Worm (Caenorhabditis elegans) whole organism, young adult: ENCODE results near the gene C01G6.2.

Experiments
- B0336.3 ChIP-seq: fragments of 200-800 bp; sonication (Bioruptor generic); IDR thresholded peaks from 2 replicates; pipeline ENCODE4 v1.3.6; 2022; ENCODE audit warnings: missing genetic modification characterization, missing compliant biosample characterization
- F10E7.11 ChIP-seq: sonication (generic microtip); optimal IDR thresholded peaks from 2 replicates; lab custom pipeline; 2017; ENCODE audit warnings: mild to moderate bottlenecking, missing genetic modification characterization, moderate library complexity, missing compliant biosample characterization
- F52B5.7 ChIP-seq: sonication (generic microtip); optimal IDR thresholded peaks from 2 replicates; lab custom pipeline; 2016; ENCODE audit warnings: mild to moderate bottlenecking, missing genetic modification characterization, missing compliant biosample characterization
- T07F8.4 ChIP-seq: sonication (generic microtip); optimal IDR thresholded peaks from 2 replicates; lab custom pipeline; 2016; ENCODE audit warnings: mild to moderate bottlenecking, missing genetic modification characterization, moderate library complexity, missing compliant biosample characterization
- T26A5.8 ChIP-seq: sonication (generic microtip); optimal IDR thresholded peaks from 2 replicates; lab custom pipeline; 2016; ENCODE audit warnings: missing genetic modification characterization, missing compliant biosample characterization
- Y53G8AR.9 ChIP-seq: fragments of 200-800 bp; sonication (Bioruptor generic); conservative IDR thresholded peaks from 2 replicates; pipeline ENCODE4 v1.3.6; 2022; ENCODE audit warnings: missing genetic modification reagents, missing genetic modification characterization, missing compliant biosample characterization
- Y56A3A.18 ChIP-seq: fragments of 200-800 bp; sonication (Bioruptor generic); IDR thresholded peaks from 2 replicates; pipeline ENCODE4 v1.3.6; 2022; ENCODE audit warnings: missing genetic modification reagents, missing genetic modification characterization, missing compliant biosample characterization
- Y79H2A.3 ChIP-seq: fragments of 200-800 bp; sonication (Bioruptor generic); conservative IDR thresholded peaks from 2 replicates; pipeline ENCODE4 v1.3.6; 2022; ENCODE audit warnings: missing genetic modification reagents, missing genetic modification characterization, missing compliant biosample characterization
- aptf-2 ChIP-seq: fragments of 200-800 bp; sonication (Bioruptor generic); conservative IDR thresholded peaks from 2 replicates; pipeline ENCODE4 v1.3.6; 2022; ENCODE audit warnings: missing genetic modification reagents, missing genetic modification characterization, missing compliant biosample characterization
- attf-5 ChIP-seq: fragments of 200-800 bp; sonication (Bioruptor generic); optimal IDR thresholded peaks from 2 replicates; lab custom pipeline; 2018; ENCODE audit warnings: mild to moderate bottlenecking, missing genetic modification characterization, missing compliant biosample characterization
- bed-2 ChIP-seq: fragments of 200-800 bp; sonication (Bioruptor generic); IDR thresholded peaks from 2 replicates; pipeline ENCODE4 v1.3.6; 2022; ENCODE audit warnings: missing genetic modification reagents, missing genetic modification characterization, missing compliant biosample characterization
- ccch-3 ChIP-seq: fragments of 200-800 bp; sonication (Bioruptor generic); optimal IDR thresholded peaks from 2 replicates; lab custom pipeline; 2018; ENCODE audit warnings: mild to moderate bottlenecking, missing genetic modification characterization, missing compliant biosample characterization
- ceh-27 ChIP-seq: fragments of 200-800 bp; sonication (Bioruptor generic); optimal IDR thresholded peaks from 2 replicates; lab custom pipeline; 2018; ENCODE audit warnings: mild to moderate bottlenecking, missing genetic modification characterization, moderate library complexity, missing compliant biosample characterization
- ceh-58 ChIP-seq: fragments of 200-800 bp; sonication (Bioruptor generic); IDR thresholded peaks from 2 replicates; pipeline ENCODE4 v1.3.6; 2022; ENCODE audit warnings: missing genetic modification characterization, missing compliant biosample characterization
- dox-1 ChIP-seq: fragments of 200-800 bp; sonication (Bioruptor generic); IDR thresholded peaks from 2 replicates; pipeline ENCODE4 v1.3.6; 2022; ENCODE audit warnings: missing genetic modification reagents, missing genetic modification characterization, missing compliant biosample characterization
- dpl-1 ChIP-seq: fragments of 150-350 bp; optimal IDR thresholded peaks from 2 replicates; lab custom pipeline; 2014; ENCODE audit warnings: missing biosample characterization, missing genetic modification reagents, missing genetic modification characterization
- efl-1 ChIP-seq: fragments of 150-350 bp; optimal IDR thresholded peaks from 2 replicates; lab custom pipeline; 2014; ENCODE audit warnings: missing biosample characterization, missing genetic modification reagents, missing genetic modification characterization
- egl-44 ChIP-seq: fragments of 200-800 bp; sonication (Bioruptor generic); IDR thresholded peaks from 2 replicates; pipeline ENCODE4 v1.3.6; 2022; ENCODE audit warnings: missing genetic modification reagents, missing genetic modification characterization, missing compliant biosample characterization
- egrh-3 ChIP-seq: fragments of 200-800 bp; sonication (Bioruptor generic); IDR thresholded peaks from 2 replicates; pipeline ENCODE4 v1.3.6; 2022; ENCODE audit warnings: missing genetic modification reagents, missing genetic modification characterization, missing compliant biosample characterization
- ekl-4 ChIP-seq: fragments of 200-800 bp; sonication (Bioruptor generic); IDR thresholded peaks from 2 replicates; pipeline ENCODE4 v1.3.6; 2022; ENCODE audit warnings: missing genetic modification reagents, missing genetic modification characterization, missing compliant biosample characterization
- fkh-3 ChIP-seq: sonication (generic microtip); optimal IDR thresholded peaks from 2 replicates; lab custom pipeline; 2016; ENCODE audit warnings: mild to moderate bottlenecking, missing genetic modification characterization, missing compliant biosample characterization
- gei-17 ChIP-seq: fragments of 200-800 bp; sonication (Bioruptor generic); optimal IDR thresholded peaks from 2 replicates; lab custom pipeline; 2018; ENCODE audit warnings: mild to moderate bottlenecking, missing genetic modification characterization, missing compliant biosample characterization
- hlh-26 ChIP-seq: fragments of 200-800 bp; sonication (Bioruptor generic); conservative IDR thresholded peaks from 2 replicates; pipeline ENCODE4 v1.3.6; 2022; ENCODE audit warnings: missing genetic modification reagents, missing genetic modification characterization, missing compliant biosample characterization
- hmg-20 ChIP-seq: fragments of 200-800 bp; sonication (Bioruptor generic); IDR thresholded peaks from 2 replicates; pipeline ENCODE4 v1.3.6; 2022; ENCODE audit warnings: missing genetic modification reagents, missing genetic modification characterization, missing compliant biosample characterization
- hsf-1 ChIP-seq: fragments of 200-800 bp; sonication (Bioruptor generic); IDR thresholded peaks from 2 replicates; pipeline ENCODE4 v1.3.6; 2022; ENCODE audit warnings: missing genetic modification reagents, missing genetic modification characterization, missing compliant biosample characterization
- lir-1 ChIP-seq: fragments of 200-800 bp; sonication (Bioruptor generic); conservative IDR thresholded peaks from 2 replicates; pipeline ENCODE4 v1.3.6; 2022; ENCODE audit warnings: missing genetic modification reagents, missing genetic modification characterization, missing compliant biosample characterization
- mxl-1 ChIP-seq: sonication (generic microtip); optimal IDR thresholded peaks from 2 replicates; lab custom pipeline; 2016; ENCODE audit warnings: missing genetic modification characterization, missing compliant biosample characterization
- nhr-80 ChIP-seq: sonication (generic microtip); optimal IDR thresholded peaks from 2 replicates; lab custom pipeline; 2016; ENCODE audit warnings: missing genetic modification characterization, missing compliant biosample characterization
- rpc-1 ChIP-seq, 2 experiments: fragments of 150-350 bp in 1 of 2; sonication (generic microtip) in 1 of 2; optimal IDR thresholded peaks; 2 replicates each; lab custom pipeline; 2014 to 2018; ENCODE audit warnings: missing biosample characterization in 1 of 2, missing genetic modification characterization in 1 of 2, missing genetic modification reagents in 1 of 2, missing genotype in 1 of 2
- snpc-1.1 ChIP-seq: sonication (generic microtip); optimal IDR thresholded peaks from 2 replicates; lab custom pipeline; 2017; ENCODE audit warnings: missing genetic modification characterization, mild to moderate bottlenecking, missing compliant biosample characterization, antibody characterized with exemption, moderate library complexity, missing genotype, missing genetic modification reagents; ENCODE audit not compliant: insufficient read depth
- snpc-3.4 ChIP-seq: sonication (generic microtip); optimal IDR thresholded peaks from 2 replicates; lab custom pipeline; 2017; ENCODE audit warnings: missing genetic modification characterization, mild to moderate bottlenecking, missing compliant biosample characterization, antibody characterized with exemption, moderate library complexity, missing genotype, missing genetic modification reagents
- snpc-4 ChIP-seq, 5 experiments: fragments of 150-350 bp in 1 of 5; sonication (generic microtip) in 4 of 5; optimal IDR thresholded peaks; 2 replicates each; lab custom pipeline; 2014 to 2018; ENCODE audit warnings: missing genetic modification characterization in 5 of 5, missing biosample characterization in 3 of 5, antibody characterized with exemption in 2 of 5, mild to moderate bottlenecking in 2 of 5, missing compliant biosample characterization in 2 of 5, missing genotype in 2 of 5, moderate library complexity in 2 of 5, missing genetic modification reagents in 1 of 5
- unc-130 ChIP-seq: sonication (generic microtip); optimal IDR thresholded peaks from 2 replicates; lab custom pipeline; 2016; ENCODE audit warnings: missing genetic modification reagents, missing genetic modification characterization, missing compliant biosample characterization
- zfh-2 ChIP-seq: fragments of 200-800 bp; sonication (Bioruptor generic); conservative IDR thresholded peaks from 2 replicates; pipeline ENCODE4 v1.3.6; 2022; ENCODE audit warnings: missing genetic modification reagents, missing genetic modification characterization, missing compliant biosample characterization
- ztf-22 ChIP-seq: fragments of 200-800 bp; sonication (Bioruptor generic); optimal IDR thresholded peaks from 2 replicates; lab custom pipeline; 2018; ENCODE audit warnings: mild to moderate bottlenecking, missing genetic modification characterization, moderate library complexity, missing compliant biosample characterization
- ztf-28 ChIP-seq: fragments of 200-800 bp; sonication (Bioruptor generic); IDR thresholded peaks from 2 replicates; pipeline ENCODE4 v1.3.6; 2022; ENCODE audit warnings: missing genetic modification reagents, missing genetic modification characterization, missing compliant biosample characterization

The C01G6.2 gene

ce11 chrII:9266755-9267154 is at the start of gene C01G6.2:
Gene C01G6.2 (plus strand): TSS chrII:9267055.
- TF ChIP-seq B0336.3 (GFP tag; lab: Robert Waterston, UW) (no peak), ztf-22 (no peak), hlh-26 (GFP tag; lab: Robert Waterston, UW) (no peak), egl-44 (GFP tag; lab: Robert Waterston, UW) (no peak), aptf-2 (GFP tag; lab: Robert Waterston, UW) (no peak), ekl-4 (GFP tag; lab: Robert Waterston, UW) (no peak), fkh-3 (tag; lab: Kevin White, UChicago) (no peak), egrh-3 (GFP tag; lab: Robert Waterston, UW) (no peak), hmg-20 (GFP tag; lab: Robert Waterston, UW) (no peak), F10E7.11 (no peak), Y79H2A.3 (GFP tag; lab: Robert Waterston, UW) (no peak), T26A5.8 (no peak), T07F8.4 (tag; lab: Kevin White, UChicago) (no peak), ceh-27 (GFP tag; lab: Kevin White, UChicago) (no peak), Y53G8AR.9 (GFP tag; lab: Robert Waterston, UW) (no peak), ztf-28 (GFP tag; lab: Robert Waterston, UW) (no peak), snpc-1.1 (tag; lab: Kevin White, UChicago) (no peak)

ce11 chrII:9222969-9223368 is 43.9 kb upstream of the C01G6.2 start, which contains the start of gene ZK1067.3:
Gene ZK1067.3 (plus strand): TSS chrII:9223269.
- TF ChIP-seq mxl-1 (tag; lab: Kevin White, UChicago) (no peak), snpc-1.1 (tag; lab: Kevin White, UChicago) (no peak), snpc-3.4 (no peak), snpc-4 (GFP tag; optimal IDR thresholded peaks at IDR 0.05; lab: Kevin White, UChicago) (no peak), snpc-4 (tag; optimal IDR thresholded peaks at IDR 0.05; lab: Kevin White, UChicago) (no peak), dox-1 (no peak), ccch-3 (no peak), attf-5 (GFP tag; lab: Kevin White, UChicago) (no peak), nhr-80 (no peak), unc-130 (GFP tag; lab: Kevin White, UChicago) (no peak), T26A5.8 (no peak), ceh-27 (GFP tag; lab: Kevin White, UChicago) (no peak), B0336.3 (GFP tag; lab: Robert Waterston, UW) (no peak)

ce11 chrII:9227134-9227533 is 39.7 kb upstream of the C01G6.2 start, which contains the start of gene abu-14:
Gene abu-14 (minus strand): TSS chrII:9227214.
- TF ChIP-seq egrh-3 (GFP tag; lab: Robert Waterston, UW) (peak; percentile 54; the same call in 1 of the 2 replicates), zfh-2 (GFP tag; lab: Robert Waterston, UW) (peak; percentile 89), egl-44 (GFP tag; lab: Robert Waterston, UW) (no peak)
- TF ChIP-seq, all 124 proteins: peak for 2

- TF ChIP-seq F52B5.7 = no peak
- peak; percentile 84 for TF ChIP-seq nhr-80
- TF ChIP-seq, all 124 proteins: peak for 1
These were observed 35.6 kb upstream of the C01G6.2 start, which contains the start of gene gst-13 for ce11 chrII:9231240-9231639. Gene gst-13 (plus strand): TSS chrII:9231457.

- TF ChIP-seq gei-17 (no peak), egl-44 (GFP tag; lab: Robert Waterston, UW) (no peak), zfh-2 (GFP tag; lab: Robert Waterston, UW) (no peak), ceh-58 (GFP tag; lab: Robert Waterston, UW) (no peak), rpc-1 (optimal IDR thresholded peaks at IDR 0.05; lab: Kevin White, UChicago) (no peak), rpc-1 (tag; optimal IDR thresholded peaks at IDR 0.05; lab: Kevin White, UChicago) (no peak), Y56A3A.18 (no peak), dpl-1 (no peak), efl-1 (GFP tag; lab: Kevin White, UChicago) (no peak), ccch-3 (no peak), lir-1 (GFP tag; lab: Robert Waterston, UW) (no peak), bed-2 (GFP tag; lab: Robert Waterston, UW) (no peak), hsf-1 (GFP tag; lab: Robert Waterston, UW) (no peak)
These were observed 34.4 kb upstream of the C01G6.2 start for ce11 chrII:9232493-9232892.
